Fruit fly (Drosophila melanogaster) whole organism, embryonic: ENCODE data around the gene gl.
A peak's percentile ranks its signal among the peaks of the same experiment; 100 is the strongest.

Source experiments
- Adf1 ChIP-seq: fragments of 200-800 bp; sonication (Bioruptor generic); IDR thresholded peaks from 2 replicates; pipeline ENCODE4 v1.3.6; 2022; ENCODE audit warnings: missing biosample characterization, missing genetic modification characterization
- CG11085 ChIP-seq: fragments of 200-800 bp; sonication (Bioruptor generic); IDR thresholded peaks from 2 replicates; pipeline ENCODE4 v1.3.6; 2022; ENCODE audit warnings: missing biosample characterization, missing genetic modification characterization
- CG12299 ChIP-seq: fragments of 200-800 bp; sonication (Bioruptor generic); optimal IDR thresholded peaks from 2 replicates; lab custom pipeline; 2018; ENCODE audit warnings: missing biosample characterization, mild to moderate bottlenecking, missing genetic modification characterization
- CG18011 ChIP-seq: fragments of 200-800 bp; sonication (Bioruptor generic); optimal IDR thresholded peaks from 2 replicates; lab custom pipeline; 2017; ENCODE audit warnings: missing biosample characterization, missing genetic modification characterization, mild to moderate bottlenecking, moderate library complexity, missing genotype
- CG30403 ChIP-seq: fragments of 200-800 bp; sonication (Bioruptor generic); optimal IDR thresholded peaks from 3 replicates; lab custom pipeline; 2016; ENCODE audit warnings: missing biosample characterization, missing genetic modification characterization
- CG31441 ChIP-seq: fragments of 200-800 bp; sonication (Bioruptor generic); IDR thresholded peaks from 2 replicates; pipeline ENCODE4 v1.3.6; 2022; ENCODE audit warnings: missing biosample characterization, missing genetic modification characterization
- CG34422 ChIP-seq: fragments of 200-800 bp; sonication (Bioruptor generic); IDR thresholded peaks from 3 replicates; pipeline ENCODE4 v1.3.6; 2022; ENCODE audit warnings: missing biosample characterization, missing genetic modification characterization
- CG4404 ChIP-seq: fragments of 200-800 bp; sonication (Bioruptor generic); IDR thresholded peaks from 2 replicates; pipeline ENCODE4 v1.3.6; 2022; ENCODE audit warnings: missing biosample characterization, missing genetic modification characterization
- CG4617 ChIP-seq: fragments of 200-800 bp; sonication (Bioruptor generic); optimal IDR thresholded peaks from 3 replicates; lab custom pipeline; 2016; ENCODE audit warnings: missing biosample characterization, missing genetic modification characterization, borderline replicate concordance
- CG4730 ChIP-seq: fragments of 200-800 bp; sonication (Bioruptor generic); IDR thresholded peaks from 2 replicates; pipeline ENCODE4 v1.3.6; 2022; ENCODE audit warnings: missing biosample characterization, missing genetic modification characterization
- CG4820 ChIP-seq: fragments of 200-800 bp; sonication (Bioruptor generic); optimal IDR thresholded peaks from 3 replicates; lab custom pipeline; 2016; ENCODE audit warnings: missing biosample characterization, missing genetic modification characterization
- CG8290 ChIP-seq, 3 experiments: fragments of 200-800 bp; sonication (Bioruptor generic); optimal IDR thresholded peaks; 2 replicates each; lab custom pipeline; 2016 to 2019; ENCODE audit warnings: missing biosample characterization in 3 of 3, missing genetic modification characterization in 3 of 3, mild to moderate bottlenecking in 2 of 3, moderate library complexity in 1 of 3
- CG9932 ChIP-seq: fragments of 200-800 bp; sonication (Bioruptor generic); IDR thresholded peaks from 2 replicates; pipeline ENCODE4 v1.3.6; 2022; ENCODE audit warnings: missing biosample characterization, missing genetic modification characterization
- CTCF ChIP-seq: fragments of 200-800 bp; sonication (Bioruptor generic); optimal IDR thresholded peaks from 2 replicates; lab custom pipeline; 2017; ENCODE audit warnings: missing biosample characterization, mild to moderate bottlenecking, missing genetic modification characterization, moderate library complexity
- CkIIα-i1 ChIP-seq: fragments of 200-800 bp; sonication (Bioruptor generic); IDR thresholded peaks from 2 replicates; pipeline ENCODE4 v1.3.6; 2022; ENCODE audit warnings: missing biosample characterization, missing genetic modification characterization
- Dek ChIP-seq: fragments of 200-800 bp; sonication (Bioruptor generic); optimal IDR thresholded peaks from 3 replicates; lab custom pipeline; 2019; ENCODE audit warnings: missing biosample characterization, mild to moderate bottlenecking, missing genetic modification characterization, moderate library complexity
- Dp ChIP-seq: fragments of 200-800 bp; sonication (Bioruptor generic); optimal IDR thresholded peaks from 2 replicates; lab custom pipeline; 2018; ENCODE audit warnings: missing biosample characterization, mild to moderate bottlenecking, missing genetic modification characterization, moderate library complexity
- Ets97D ChIP-seq: fragments of 200-800 bp; sonication (Bioruptor generic); optimal IDR thresholded peaks from 3 replicates; lab custom pipeline; 2016; ENCODE audit warnings: missing biosample characterization, missing genetic modification characterization
- HLH4C ChIP-seq: fragments of 200-800 bp; sonication (Bioruptor generic); IDR thresholded peaks from 3 replicates; pipeline ENCODE4 v1.3.6; 2022; ENCODE audit warnings: missing biosample characterization, missing genetic modification characterization; ENCODE audit not compliant: partially characterized antibody
- Kr ChIP-seq: fragments of 200-800 bp; sonication (Bioruptor generic); optimal IDR thresholded peaks from 2 replicates; lab custom pipeline; 2017; ENCODE audit warnings: missing biosample characterization, mild to moderate bottlenecking, missing genetic modification characterization
- MESR4 ChIP-seq: fragments of 200-800 bp; sonication (Bioruptor generic); optimal IDR thresholded peaks from 2 replicates; lab custom pipeline; 2018; ENCODE audit warnings: missing biosample characterization, mild to moderate bottlenecking, missing genetic modification characterization, moderate library complexity
- NC2β ChIP-seq: fragments of 200-800 bp; sonication (Bioruptor generic); optimal IDR thresholded peaks from 2 replicates; lab custom pipeline; 2016; ENCODE audit warnings: missing biosample characterization, missing genetic modification characterization
- NK7.1 ChIP-seq: fragments of 200-800 bp; sonication (Bioruptor generic); optimal IDR thresholded peaks from 3 replicates; lab custom pipeline; 2016; ENCODE audit warnings: missing biosample characterization, missing genetic modification characterization
- Spps ChIP-seq: fragments of 200-800 bp; sonication (Bioruptor generic); optimal IDR thresholded peaks from 2 replicates; lab custom pipeline; 2018; ENCODE audit warnings: missing biosample characterization, mild to moderate bottlenecking, missing genetic modification characterization
- Tbp ChIP-seq: fragments of >200 bp; optimal IDR thresholded peaks from 2 replicates; lab custom pipeline; 2018; ENCODE audit warnings: missing biosample characterization, missing genetic modification characterization
- ab ChIP-seq: fragments of 200-800 bp; sonication (Bioruptor generic); optimal IDR thresholded peaks from 2 replicates; lab custom pipeline; 2016; ENCODE audit warnings: missing biosample characterization, missing genetic modification characterization
- bcd ChIP-seq: fragments of 200-800 bp; sonication (Bioruptor generic); optimal IDR thresholded peaks from 2 replicates; lab custom pipeline; 2017; ENCODE audit warnings: missing biosample characterization, mild to moderate bottlenecking, missing genetic modification characterization
- cato ChIP-seq: fragments of 200-800 bp; sonication (Bioruptor generic); optimal IDR thresholded peaks from 2 replicates; lab custom pipeline; 2016; ENCODE audit warnings: missing biosample characterization, missing genetic modification characterization, borderline replicate concordance
- crp ChIP-seq, 2 experiments: fragments of 200-800 bp; sonication (Bioruptor generic); optimal IDR thresholded peaks; 2 replicates in 1 of 2; 3 replicates in 1 of 2; lab custom pipeline; 2017; ENCODE audit warnings: missing biosample characterization in 2 of 2, missing genetic modification characterization in 2 of 2, mild to moderate bottlenecking in 1 of 2, moderate library complexity in 1 of 2
- dati ChIP-seq: fragments of 200-800 bp; sonication (Bioruptor generic); IDR thresholded peaks from 2 replicates; pipeline ENCODE4 v1.3.6; 2022; ENCODE audit warnings: missing biosample characterization, missing genetic modification characterization
- dimm ChIP-seq: fragments of 200-800 bp; sonication (Bioruptor generic); IDR thresholded peaks from 2 replicates; pipeline ENCODE4 v1.3.6; 2022; ENCODE audit warnings: missing biosample characterization, missing genetic modification characterization
- esg ChIP-seq: fragments of 200-800 bp; sonication (Bioruptor generic); conservative IDR thresholded peaks from 2 replicates; pipeline ENCODE4 v1.3.6; 2022; ENCODE audit warnings: missing biosample characterization, missing genetic modification characterization
- fd102C ChIP-seq: fragments of 200-800 bp; sonication (Bioruptor generic); optimal IDR thresholded peaks from 2 replicates; lab custom pipeline; 2018; ENCODE audit warnings: missing biosample characterization, mild to moderate bottlenecking, missing genetic modification characterization, moderate library complexity
- fd3F ChIP-seq: fragments of 200-800 bp; sonication (Bioruptor generic); optimal IDR thresholded peaks from 2 replicates; lab custom pipeline; 2018; ENCODE audit warnings: missing biosample characterization, mild to moderate bottlenecking, missing genetic modification characterization, moderate library complexity
- fd64A ChIP-seq: fragments of 200-800 bp; sonication (Bioruptor generic); optimal IDR thresholded peaks from 3 replicates; lab custom pipeline; 2018; ENCODE audit warnings: missing biosample characterization, mild to moderate bottlenecking, missing genetic modification characterization
- ind ChIP-seq: fragments of 200-800 bp; sonication (Bioruptor generic); optimal IDR thresholded peaks from 3 replicates; lab custom pipeline; 2016; ENCODE audit warnings: missing biosample characterization, missing genetic modification characterization
- kni ChIP-seq: fragments of 200-800 bp; sonication (Bioruptor generic); optimal IDR thresholded peaks from 3 replicates; lab custom pipeline; 2017; ENCODE audit warnings: mild to moderate bottlenecking, missing biosample characterization, missing genetic modification reagents, missing genetic modification characterization
- knrl ChIP-seq: fragments of 200-800 bp; sonication (Bioruptor generic); IDR thresholded peaks from 3 replicates; pipeline ENCODE4 v1.3.6; 2022; ENCODE audit warnings: missing biosample characterization, missing genetic modification characterization; ENCODE audit not compliant: partially characterized antibody
- lov ChIP-seq, 2 experiments: fragments of 200-800 bp in 1 of 2; fragments of >200 bp in 1 of 2; sonication (Bioruptor generic) in 1 of 2; IDR thresholded peaks in 1 of 2; optimal IDR thresholded peaks in 1 of 2; 2 replicates in 1 of 2; 3 replicates in 1 of 2; pipeline versions ENCODE4 v1.3.6 to Lab custom; 2017 to 2022; ENCODE audit warnings: missing biosample characterization in 1 of 2, missing genetic modification characterization in 1 of 2
- peb ChIP-seq: fragments of 200-800 bp; sonication (Bioruptor generic); IDR thresholded peaks from 2 replicates; pipeline ENCODE4 v1.3.6; 2022; ENCODE audit warnings: missing biosample characterization, missing genetic modification characterization
- schlank ChIP-seq: fragments of 200-800 bp; sonication (Bioruptor generic); optimal IDR thresholded peaks from 2 replicates; lab custom pipeline; 2018; ENCODE audit warnings: missing biosample characterization, mild to moderate bottlenecking, missing genetic modification characterization
- scrt ChIP-seq: fragments of 200-800 bp; sonication (Bioruptor generic); optimal IDR thresholded peaks from 2 replicates; lab custom pipeline; 2018; ENCODE audit warnings: missing biosample characterization, mild to moderate bottlenecking, missing genetic modification characterization, moderate library complexity
- sens ChIP-seq: fragments of 200-800 bp; sonication (Bioruptor generic); peaks from one replicate; lab custom pipeline; 2016; ENCODE audit warnings: missing biosample characterization, missing genetic modification characterization
- sug ChIP-seq: fragments of 200-800 bp; optimal IDR thresholded peaks from 2 replicates; lab custom pipeline; 2019; ENCODE audit warnings: missing biosample characterization, mild to moderate bottlenecking, missing genetic modification characterization, moderate library complexity
- tin ChIP-seq: fragments of 200-800 bp; sonication (Bioruptor generic); optimal IDR thresholded peaks from 3 replicates; lab custom pipeline; 2016; ENCODE audit warnings: missing biosample characterization, missing genetic modification characterization
- trem ChIP-seq: fragments of 200-800 bp; optimal IDR thresholded peaks from 3 replicates; lab custom pipeline; 2019; ENCODE audit warnings: missing biosample characterization, mild to moderate bottlenecking, missing genetic modification characterization, moderate library complexity
- zen2 ChIP-seq: fragments of 200-800 bp; sonication (Bioruptor generic); IDR thresholded peaks from 3 replicates; pipeline ENCODE4 v1.3.6; 2022; ENCODE audit warnings: missing biosample characterization, missing genetic modification characterization; ENCODE audit not compliant: partially characterized antibody

Gene gl

DNA sequence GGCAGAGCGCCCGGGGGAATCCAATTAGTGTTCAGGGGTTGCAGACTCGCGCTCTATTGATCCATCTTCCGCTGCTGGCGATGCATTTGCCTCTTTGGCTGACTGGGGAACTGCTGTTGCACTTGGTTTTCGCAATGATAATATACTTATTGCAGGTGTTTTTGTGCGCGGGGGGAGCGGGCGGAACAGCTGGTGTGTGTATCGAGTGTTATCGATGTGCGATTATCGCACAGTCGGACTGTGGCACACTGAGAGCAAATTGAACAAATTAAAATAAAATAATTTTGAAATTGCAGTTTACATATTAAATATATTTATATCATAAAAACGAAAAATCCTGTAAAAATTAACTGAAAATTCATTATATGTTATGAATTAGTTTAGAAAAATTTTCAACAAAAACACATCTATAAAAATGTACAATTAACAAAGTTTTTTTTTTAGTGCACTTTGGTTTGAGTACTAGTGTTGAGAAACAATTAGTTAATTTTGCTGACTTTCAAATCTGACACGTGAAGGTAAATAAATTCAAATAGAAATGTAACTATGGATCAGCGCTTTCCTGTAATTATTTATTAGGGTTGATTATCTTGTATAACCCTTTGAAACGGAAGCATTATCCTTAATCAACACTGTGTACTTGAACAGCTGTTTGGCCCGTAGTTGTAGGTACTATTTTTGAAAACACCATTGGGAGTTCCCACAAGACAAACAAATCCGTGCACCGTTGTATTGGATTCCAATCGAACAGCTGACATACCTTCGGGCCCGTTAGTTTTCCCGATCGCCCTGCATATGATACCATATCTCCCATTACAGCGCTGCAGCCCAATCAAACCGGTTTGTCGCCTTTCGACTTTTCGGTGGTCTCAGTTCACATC lies 30.3 kb upstream of the gl start, which contains the start of the genes Wdr37 and koko (continued):
- TF ChIP-seq tin: peak; percentile 96
- peak; percentile 94 for TF ChIP-seq CG12299 (tag; lab: Kevin White, UChicago)
- TF ChIP-seq sug: peak; percentile 94
- peak; percentile 98 for TF ChIP-seq CG30403
- TF ChIP-seq Tbp (GFP tag; lab: Kevin White, UChicago): no peak
- TF ChIP-seq knrl: peak; percentile 51
- TF ChIP-seq Kr (GFP tag; lab: Kevin White, UChicago): peak; percentile 96
- TF ChIP-seq schlank (tag; lab: Kevin White, UChicago): peak; percentile 83
- peak; percentile 11 for TF ChIP-seq NK7.1 (GFP tag; lab: Kevin White, UChicago)
- peak; percentile 98 for TF ChIP-seq CG4730 (GFP tag; lab: Robert Waterston, UW)
- peak; percentile 29 for TF ChIP-seq Ets97D
- TF ChIP-seq crp (GFP tag; optimal IDR thresholded peaks at IDR 0.05; lab: Kevin White, UChicago): peak; percentile 71 to 90
- peak; percentile 94 for TF ChIP-seq CG4820
- TF ChIP-seq lov (optimal IDR thresholded peaks at IDR 0.05; lab: Kevin White, UChicago): no peak
- peak; percentile 88; the same call in 2 of the 3 replicates for TF ChIP-seq lov (GFP tag; IDR thresholded peaks at IDR 0.05; lab: Robert Waterston, UW)
- peak; percentile 64; the same call in 2 of the 3 replicates for TF ChIP-seq HLH4C
- peak; percentile 84 for TF ChIP-seq Adf1 (GFP tag; lab: Robert Waterston, UW)
- TF ChIP-seq NC2β (GFP tag; lab: Kevin White, UChicago): peak; percentile 78
- peak; percentile 97 for TF ChIP-seq esg (GFP tag; lab: Robert Waterston, UW)
- TF ChIP-seq MESR4: peak; percentile 61
- TF ChIP-seq dimm: peak; percentile 95
- peak; percentile 79 for TF ChIP-seq CkIIα-i1
- peak; percentile 83 for TF ChIP-seq scrt (GFP tag; lab: Kevin White, UChicago)
- TF ChIP-seq cato (GFP tag; lab: Kevin White, UChicago): peak; percentile 94
- TF ChIP-seq kni (GFP tag; lab: Kevin White, UChicago): peak; percentile 27
- TF ChIP-seq CTCF (GFP tag; lab: Kevin White, UChicago): peak; percentile 44
- TF ChIP-seq bcd (GFP tag; lab: Kevin White, UChicago): peak; percentile 96
- peak; percentile 82; the same call in 1 of the 2 replicates for TF ChIP-seq dati (GFP tag; lab: Robert Waterston, UW)
- peak; percentile 95 for TF ChIP-seq fd3F (GFP tag; lab: Kevin White, UChicago)
- TF ChIP-seq CG4617 (GFP tag; lab: Kevin White, UChicago): peak; percentile 86
- TF ChIP-seq Dek (tag; lab: Kevin White, UChicago): peak; percentile 97
- TF ChIP-seq Dp (GFP tag; lab: Kevin White, UChicago): peak; percentile 49
- peak; percentile 96 for TF ChIP-seq Spps
- TF ChIP-seq fd102C (GFP tag; lab: Kevin White, UChicago): peak; percentile 40
- TF ChIP-seq fd64A (GFP tag; lab: Kevin White, UChicago): peak; percentile 19
- peak; percentile 99 for TF ChIP-seq CG31441 (GFP tag; lab: Robert Waterston, UW)
- peak; percentile 79 for TF ChIP-seq CG18011
- no peak for TF ChIP-seq zen2 (GFP tag; lab: Robert Waterston, UW)
- TF ChIP-seq CG9932 (GFP tag; lab: Robert Waterston, UW): peak; percentile 99
- TF ChIP-seq CG8290 (GFP tag; optimal IDR thresholded peaks at IDR 0.05; lab: Kevin White, UChicago): peak; percentile 96
- peak; percentile 9 to 48 for TF ChIP-seq CG8290 (tag; optimal IDR thresholded peaks at IDR 0.05; lab: Kevin White, UChicago)
- TF ChIP-seq ab (GFP tag; lab: Kevin White, UChicago): peak; percentile 53
- peak; percentile 98 for TF ChIP-seq CG34422 (GFP tag; lab: Robert Waterston, UW)
- TF ChIP-seq CG4404 (GFP tag; lab: Robert Waterston, UW): peak; percentile 98
- peak; percentile 98 for TF ChIP-seq CG11085 (GFP tag; lab: Robert Waterston, UW)
- TF ChIP-seq peb: peak; percentile 97
- TF ChIP-seq sens (GFP tag; lab: Kevin White, UChicago): peak; percentile 99
- TF ChIP-seq ind (GFP tag; lab: Kevin White, UChicago): peak; percentile 96
- TF ChIP-seq trem (tag; lab: Kevin White, UChicago): peak; percentile 94
